Fruit fly (Drosophila melanogaster) whole organism: Measurements from ENCODE around the gene Edg91.

Experiments
- CG8478 ChIP-seq: fragments of >200 bp; optimal IDR thresholded peaks from 2 replicates; lab custom pipeline; 2018; ENCODE audit warnings: inconsistent platforms
- pan ChIP-seq: fragments of >200 bp; optimal IDR thresholded peaks from 2 replicates; lab custom pipeline; 2017
- psq ChIP-seq: fragments of >200 bp; optimal IDR thresholded peaks from 2 replicates; lab custom pipeline; 2017
- usp ChIP-seq: fragments of >200 bp; optimal IDR thresholded peaks from 2 replicates; lab custom pipeline; 2017; ENCODE audit warnings: missing biosample characterization, missing genetic modification characterization, mixed read lengths

- no peak for TF ChIP-seq pan (lab: Kevin White, UChicago)
- TF ChIP-seq psq: no peak
- no peak for TF ChIP-seq usp (GFP tag; lab: Kevin White, UChicago)
- TF ChIP-seq CG8478 (lab: Kevin White, UChicago): no peak
Measured at dm6 chr3R:17617121-17617975, 6.0 kb upstream of the Edg91 start.
